Worm (Caenorhabditis elegans): ENCODE data around the gene nhr-187.

- TF ChIP-seq ref-1 (GFP tag; conservative IDR thresholded peaks at IDR 0.05), result no peak
- no peak for TF ChIP-seq med-1 (GFP tag; optimal IDR thresholded peaks at IDR 0.05; ENCODE audit: insufficient read depth)
- TF ChIP-seq ztf-29 (GFP tag; IDR thresholded peaks at IDR 0.05), result no peak
- no peak for TF ChIP-seq cog-1 (tag; optimal IDR thresholded peaks at IDR 0.05)
- no peak for TF ChIP-seq klf-2 (GFP tag; conservative IDR thresholded peaks at IDR 0.05)
- TF ChIP-seq tab-1 (GFP tag; IDR thresholded peaks at IDR 0.05), result no peak
Measured at ce11 chrV:3892361-3892904, 29.7 kb upstream of the nhr-187 start, which contains the start of gene C17E7.4.
